Fruit fly (Drosophila melanogaster): ENCODE measurements around the gene CG15167.

Gene CG15167

DNA sequence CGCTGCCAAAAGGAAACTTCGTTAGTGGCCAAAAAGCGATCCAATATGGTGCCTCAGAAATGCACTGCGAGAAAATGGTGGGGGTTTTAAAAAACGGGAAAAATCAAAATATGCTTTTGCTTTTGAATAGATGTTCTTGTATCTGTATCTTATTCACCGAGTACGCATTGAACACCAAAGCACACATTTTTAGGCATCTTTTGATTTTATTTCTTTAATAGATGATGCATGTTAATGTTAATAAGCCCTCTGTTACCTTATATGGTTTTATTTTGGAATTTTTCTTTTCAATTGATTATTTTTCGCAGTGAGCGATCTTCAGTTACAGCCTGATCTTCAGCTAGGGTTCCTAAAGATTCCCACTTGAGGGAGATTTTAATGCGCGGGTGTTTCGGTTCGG lies 3.7 kb downstream of the CG15167 start (continued):
- no peak for TF ChIP-seq Ets96B (tag; optimal IDR thresholded peaks at IDR 0.05)
- TF ChIP-seq cyc (GFP tag; optimal IDR thresholded peaks at IDR 0.05): no peak
- peak; percentile 3 for TF ChIP-seq Sox14 (GFP tag; optimal IDR thresholded peaks at IDR 0.05)
- TF ChIP-seq CG6163 (GFP tag; IDR thresholded peaks at IDR 0.05): peak; percentile 34; the same call in 1 of the 3 replicates
- TF ChIP-seq CG10669 (GFP tag; optimal IDR thresholded peaks at IDR 0.05): peak; percentile 6
- TF ChIP-seq CG9139 (GFP tag; optimal IDR thresholded peaks at IDR 0.05): no peak
- TF ChIP-seq esn (GFP tag; optimal IDR thresholded peaks at IDR 0.05): no peak
- peak; percentile 48 for TF ChIP-seq CG4318 (GFP tag; optimal IDR thresholded peaks at IDR 0.05)
- TF ChIP-seq fd85E (GFP tag; optimal IDR thresholded peaks at IDR 0.05): no peak

DNA sequence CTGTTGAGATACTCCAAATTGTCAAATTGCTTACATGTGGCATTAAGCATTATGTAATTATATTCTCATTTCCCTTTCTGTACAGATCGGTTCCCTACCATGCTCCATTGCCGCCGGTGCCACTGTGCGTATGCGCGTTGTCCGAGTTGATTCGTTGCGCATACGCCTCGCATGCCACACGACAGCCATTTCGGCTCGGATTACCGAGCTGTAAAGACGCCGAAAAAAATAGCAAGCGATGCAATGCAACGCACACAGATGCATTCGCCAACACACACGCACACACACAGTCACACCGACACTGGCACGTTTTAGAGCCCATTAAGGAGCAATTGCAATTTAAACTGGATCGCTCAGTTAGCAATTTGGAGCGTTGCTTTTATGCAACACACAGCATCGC lies 5.3 kb downstream of the CG15167 start:
- no peak for TF ChIP-seq fd59A (GFP tag; optimal IDR thresholded peaks at IDR 0.05)

DNA sequence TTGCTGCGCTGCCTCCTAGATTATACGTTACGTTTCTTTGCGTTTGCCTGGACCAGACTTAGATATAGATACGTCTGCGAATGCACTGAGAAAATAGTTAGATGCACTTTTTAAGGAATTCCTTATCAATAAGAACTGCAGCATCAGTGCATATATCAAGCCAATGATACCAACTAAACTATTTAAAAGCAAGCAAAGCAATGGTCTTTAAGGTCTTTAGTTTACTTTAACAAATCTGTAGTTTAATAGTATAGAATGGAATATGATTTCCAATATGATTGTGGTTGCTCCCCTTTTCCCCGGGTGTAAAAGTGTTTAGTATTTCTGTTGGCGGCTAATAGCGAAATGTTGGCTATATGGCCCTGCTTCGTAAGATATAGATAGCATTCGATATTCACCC lies 6.5 kb downstream of the CG15167 start:
- peak; percentile 8 for TF ChIP-seq OdsH (GFP tag; optimal IDR thresholded peaks at IDR 0.05)
- TF ChIP-seq spab (GFP tag; optimal IDR thresholded peaks at IDR 0.05): no peak
- peak; percentile 65 for TF ChIP-seq CG6276 (GFP tag; optimal IDR thresholded peaks at IDR 0.05)
- no peak for TF ChIP-seq fd59A (GFP tag; optimal IDR thresholded peaks at IDR 0.05)
- peak; percentile 15 for TF ChIP-seq CG4318 (GFP tag; optimal IDR thresholded peaks at IDR 0.05)
- TF ChIP-seq Ets96B (tag; optimal IDR thresholded peaks at IDR 0.05): no peak
- no peak for TF ChIP-seq salr (GFP tag; optimal IDR thresholded peaks at IDR 0.05)
- peak; percentile 65 for TF ChIP-seq CG32006 (GFP tag; optimal IDR thresholded peaks at IDR 0.05)
- TF ChIP-seq CG15336 (GFP tag; IDR thresholded peaks at IDR 0.05): peak; percentile 46
- peak; percentile 55; the same call in 1 of the 3 replicates for TF ChIP-seq eg (GFP tag; IDR thresholded peaks at IDR 0.05)
- TF ChIP-seq vri (GFP tag; optimal IDR thresholded peaks at IDR 0.05): no peak
- peak; percentile 33 for TF ChIP-seq Eip78C (GFP tag)
- peak; percentile 2 for TF ChIP-seq net (GFP tag; optimal IDR thresholded peaks at IDR 0.05)
- TF ChIP-seq CG6163 (GFP tag; IDR thresholded peaks at IDR 0.05): peak; percentile 45; the same call in 2 of the 3 replicates
- peak; percentile 49 for TF ChIP-seq CG8119 (GFP tag; IDR thresholded peaks at IDR 0.05)
- no peak for TF ChIP-seq esn (GFP tag; optimal IDR thresholded peaks at IDR 0.05)
- peak; percentile 20 for TF ChIP-seq achi (GFP tag; optimal IDR thresholded peaks at IDR 0.05)
- peak; percentile 14 for TF ChIP-seq CG3919 (GFP tag; optimal IDR thresholded peaks at IDR 0.05)
- TF ChIP-seq Hr4 (GFP tag; optimal IDR thresholded peaks at IDR 0.05): peak; percentile 38

DNA sequence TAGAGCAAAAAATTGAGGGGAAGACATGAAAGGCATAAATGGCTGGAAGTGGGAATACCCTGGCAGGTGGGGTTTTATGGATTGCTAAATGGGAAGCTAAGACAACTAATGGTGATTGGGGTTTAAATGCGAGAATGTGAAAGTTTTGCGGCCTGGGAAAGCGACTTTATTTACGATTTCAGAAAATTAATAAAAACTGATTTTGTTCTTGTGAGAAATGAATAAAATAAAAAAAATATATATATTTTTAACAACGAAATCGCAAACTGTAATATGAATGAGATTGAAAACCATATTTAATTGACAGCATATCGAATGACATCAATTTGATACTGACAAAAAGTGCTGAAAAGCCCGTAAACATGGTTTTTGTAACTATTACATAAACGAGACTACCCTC lies 11.2 kb downstream of the CG15167 start:
- no peak for TF ChIP-seq Hr38 (GFP tag; optimal IDR thresholded peaks at IDR 0.05)
- no peak for TF ChIP-seq CG11762 (GFP tag; optimal IDR thresholded peaks at IDR 0.05; ENCODE audit: insufficient read depth)
- no peak for TF ChIP-seq CG9139 (GFP tag; optimal IDR thresholded peaks at IDR 0.05)
- TF ChIP-seq dac (GFP tag; optimal IDR thresholded peaks at IDR 0.05): peak; percentile 44
- TF ChIP-seq net (GFP tag; optimal IDR thresholded peaks at IDR 0.05): no peak
- TF ChIP-seq Eip75B (GFP tag; optimal IDR thresholded peaks at IDR 0.05): no peak
- TF ChIP-seq Hr4 (GFP tag; optimal IDR thresholded peaks at IDR 0.05): peak; percentile 44
- TF ChIP-seq CG6276 (GFP tag; optimal IDR thresholded peaks at IDR 0.05): peak; percentile 31
- no peak for TF ChIP-seq vri (GFP tag; optimal IDR thresholded peaks at IDR 0.05)
- peak in 1 of 2 experiments; percentile 37 for TF ChIP-seq salr (GFP tag; optimal IDR thresholded peaks at IDR 0.05)
- TF ChIP-seq lz (GFP tag; optimal IDR thresholded peaks at IDR 0.05): no peak
- peak; percentile 71 for TF ChIP-seq CG4318 (GFP tag; optimal IDR thresholded peaks at IDR 0.05)
- no peak for TF ChIP-seq CG10669 (GFP tag; optimal IDR thresholded peaks at IDR 0.05)
- no peak for TF ChIP-seq Sox102F (GFP tag; optimal IDR thresholded peaks at IDR 0.05)
- TF ChIP-seq topi (GFP tag; optimal IDR thresholded peaks at IDR 0.05): no peak
- TF ChIP-seq CG32006 (GFP tag; optimal IDR thresholded peaks at IDR 0.05): peak; percentile 74
- no peak for TF ChIP-seq eg (GFP tag; IDR thresholded peaks at IDR 0.05)

DNA sequence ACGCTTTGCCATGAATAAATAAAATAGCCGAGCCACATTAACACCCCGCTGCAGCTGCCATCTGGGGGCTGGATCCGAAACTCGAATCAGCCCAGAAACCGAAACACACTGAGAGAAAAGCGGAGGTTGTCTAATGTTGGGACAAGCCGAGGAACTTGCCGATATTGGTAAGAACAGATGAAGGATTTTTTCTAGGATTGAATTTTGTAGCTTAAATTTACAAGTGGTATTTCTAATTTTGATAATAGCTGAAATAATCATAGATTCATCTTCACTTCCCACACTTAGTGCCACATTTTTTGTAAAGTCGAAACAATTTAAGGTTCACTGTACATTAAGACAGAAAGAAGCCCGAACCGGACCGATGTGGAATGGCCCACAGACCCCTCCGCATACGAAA lies 11.9 kb downstream of the CG15167 start:
- no peak for TF ChIP-seq CG10669 (GFP tag; optimal IDR thresholded peaks at IDR 0.05)
- TF ChIP-seq CG8119 (GFP tag; IDR thresholded peaks at IDR 0.05): peak; percentile 88
- no peak for TF ChIP-seq CG6792 (GFP tag; optimal IDR thresholded peaks at IDR 0.05)
- peak in 1 of 2 experiments; percentile 16 for TF ChIP-seq salr (GFP tag; optimal IDR thresholded peaks at IDR 0.05)
- peak; percentile 59 for TF ChIP-seq CG10631 (GFP tag; optimal IDR thresholded peaks at IDR 0.05)
- TF ChIP-seq OdsH (GFP tag; optimal IDR thresholded peaks at IDR 0.05): peak; percentile 49
- TF ChIP-seq Eip75B (GFP tag; optimal IDR thresholded peaks at IDR 0.05): peak; percentile 12
- no peak for TF ChIP-seq Hr39 (GFP tag; optimal IDR thresholded peaks at IDR 0.05)
- peak; percentile 89 for TF ChIP-seq Eip78C (GFP tag)
- peak; percentile 57 for TF ChIP-seq Ets96B (tag; optimal IDR thresholded peaks at IDR 0.05)
- no peak for TF ChIP-seq Hr38 (GFP tag; optimal IDR thresholded peaks at IDR 0.05)
- TF ChIP-seq vri (GFP tag; optimal IDR thresholded peaks at IDR 0.05): no peak
- peak; percentile 33 for TF ChIP-seq acj6 (GFP tag; optimal IDR thresholded peaks at IDR 0.05)
- TF ChIP-seq net (GFP tag; optimal IDR thresholded peaks at IDR 0.05): peak; percentile 21
- peak; percentile 72 for TF ChIP-seq CG6276 (GFP tag; optimal IDR thresholded peaks at IDR 0.05)
- no peak for TF ChIP-seq ss (GFP tag; optimal IDR thresholded peaks at IDR 0.05)
- peak; percentile 69 for TF ChIP-seq CG4318 (GFP tag; optimal IDR thresholded peaks at IDR 0.05)
- no peak for TF ChIP-seq spab (GFP tag; optimal IDR thresholded peaks at IDR 0.05)
- TF ChIP-seq CG11294 (GFP tag; IDR thresholded peaks at IDR 0.05): peak; percentile 65
- peak; percentile 75 for TF ChIP-seq CG6163 (GFP tag; IDR thresholded peaks at IDR 0.05)
- TF ChIP-seq Sox102F (GFP tag; optimal IDR thresholded peaks at IDR 0.05): no peak
- peak; percentile 20 for TF ChIP-seq fd59A (GFP tag; optimal IDR thresholded peaks at IDR 0.05)
- TF ChIP-seq CG1621 (tag; optimal IDR thresholded peaks at IDR 0.05): no peak
- TF ChIP-seq cyc (GFP tag; optimal IDR thresholded peaks at IDR 0.05): no peak
- peak; percentile 31 for TF ChIP-seq CG3919 (GFP tag; optimal IDR thresholded peaks at IDR 0.05)
- TF ChIP-seq CG6808 (GFP tag; optimal IDR thresholded peaks at IDR 0.05): no peak
